Worm (Caenorhabditis elegans) whole organism, L1 larva: Measurements from ENCODE around the gene oac-15.

Source experiments
- C04F5.9 ChIP-seq: sonication (generic microtip); optimal IDR thresholded peaks from 2 replicates; lab custom pipeline; 2016; ENCODE audit warnings: missing genetic modification characterization, missing compliant biosample characterization
- blmp-1 ChIP-seq: fragments of 150-350 bp; optimal IDR thresholded peaks from 2 replicates; lab custom pipeline; 2014; ENCODE audit warnings: missing biosample characterization, missing genetic modification characterization
- ceh-63 ChIP-seq: fragments of 200-800 bp; sonication (Bioruptor generic); optimal IDR thresholded peaks from 2 replicates; lab custom pipeline; 2018; ENCODE audit warnings: mild to moderate bottlenecking, missing genetic modification characterization, missing compliant biosample characterization
- ceh-8 ChIP-seq: fragments of 200-800 bp; sonication (Bioruptor generic); optimal IDR thresholded peaks from 2 replicates; lab custom pipeline; 2018; ENCODE audit warnings: mild to moderate bottlenecking, missing genetic modification characterization, moderate library complexity, missing compliant biosample characterization
- dpl-1 ChIP-seq, 3 experiments: fragments of 150-350 bp in 2 of 3; sonication (generic microtip) in 1 of 3; optimal IDR thresholded peaks; 2 replicates each; lab custom pipeline; 2014 to 2017; ENCODE audit warnings: missing biosample characterization in 3 of 3, missing genetic modification characterization in 3 of 3, missing genetic modification reagents in 3 of 3
- egl-13 ChIP-seq: sonication (generic microtip); optimal IDR thresholded peaks from 2 replicates; lab custom pipeline; 2016; ENCODE audit warnings: missing genotype, missing genetic modification reagents, missing genetic modification characterization, missing compliant biosample characterization
- egl-27 ChIP-seq, 2 experiments: fragments of 150-350 bp in 1 of 2; sonication (generic microtip); optimal IDR thresholded peaks; 3 replicates each; lab custom pipeline; 2017 to 2018; ENCODE audit warnings: missing biosample characterization in 2 of 2, missing genetic modification characterization in 2 of 2, missing genetic modification reagents in 2 of 2
- elt-3 ChIP-seq, 6 experiments: fragments of 150-350 bp in 1 of 6; sonication (generic microtip); optimal IDR thresholded peaks; 2 replicates each; lab custom pipeline; 2017 to 2018; ENCODE audit warnings: missing biosample characterization in 6 of 6, missing genetic modification characterization in 6 of 6, inconsistent platforms in 1 of 6
- ets-5 ChIP-seq: fragments of 200-800 bp; sonication (Bioruptor generic); IDR thresholded peaks from 2 replicates; pipeline ENCODE4 v1.3.6; 2022; ENCODE audit warnings: missing genetic modification characterization, missing compliant biosample characterization
- fkh-10 ChIP-seq: sonication (generic microtip); optimal IDR thresholded peaks from 2 replicates; lab custom pipeline; 2017; ENCODE audit warnings: missing biosample characterization, missing genetic modification reagents, missing genetic modification characterization
- grh-1 ChIP-seq: fragments of 200-800 bp; sonication (Bioruptor generic); IDR thresholded peaks from 2 replicates; pipeline ENCODE4 v1.3.6; 2022; ENCODE audit warnings: missing genetic modification reagents, missing genetic modification characterization, missing compliant biosample characterization
- isw-1 ChIP-seq: fragments of 200-800 bp; sonication (Bioruptor generic); IDR thresholded peaks from 2 replicates; pipeline ENCODE4 v1.3.6; 2022; ENCODE audit warnings: missing genetic modification characterization, missing compliant biosample characterization
- lin-14 ChIP-seq: fragments of 200-800 bp; sonication (Bioruptor generic); optimal IDR thresholded peaks from 2 replicates; lab custom pipeline; 2018; ENCODE audit warnings: mild to moderate bottlenecking, missing genetic modification characterization, moderate library complexity, missing compliant biosample characterization
- lin-35 ChIP-seq, 2 experiments: fragments of 150-350 bp; optimal IDR thresholded peaks; 2 replicates each; lab custom pipeline; 2014; ENCODE audit warnings: missing biosample characterization in 2 of 2, missing genetic modification characterization in 2 of 2, missing genetic modification reagents in 2 of 2
- lin-39 ChIP-seq: fragments of 150-350 bp; optimal IDR thresholded peaks from 2 replicates; lab custom pipeline; 2014; ENCODE audit warnings: missing biosample characterization, missing genetic modification reagents, missing genetic modification characterization
- lir-3 ChIP-seq: sonication (generic microtip); optimal IDR thresholded peaks from 2 replicates; lab custom pipeline; 2016; ENCODE audit warnings: mild to moderate bottlenecking, missing genetic modification characterization, moderate library complexity, missing compliant biosample characterization; ENCODE audit not compliant: poor library complexity
- lsy-2 ChIP-seq, 2 experiments: fragments of 150-350 bp; optimal IDR thresholded peaks; 2 replicates each; lab custom pipeline; 2014; ENCODE audit warnings: missing biosample characterization in 2 of 2, missing genetic modification characterization in 2 of 2
- mab-9 ChIP-seq: fragments of 200-800 bp; sonication (Bioruptor generic); IDR thresholded peaks from 2 replicates; pipeline ENCODE4 v1.3.6; 2022; ENCODE audit warnings: missing genetic modification reagents, missing genetic modification characterization, missing compliant biosample characterization
- mdl-1 ChIP-seq, 2 experiments: fragments of 150-350 bp; optimal IDR thresholded peaks; 2 replicates each; lab custom pipeline; 2014 to 2017; ENCODE audit warnings: missing biosample characterization in 2 of 2, missing genetic modification characterization in 2 of 2, inconsistent platforms in 1 of 2
- nhr-19 ChIP-seq: fragments of 200-800 bp; sonication (Bioruptor generic); conservative IDR thresholded peaks from 2 replicates; pipeline ENCODE4 v1.3.6; 2022; ENCODE audit warnings: missing genetic modification characterization, missing compliant biosample characterization
- nhr-20 ChIP-seq: sonication (generic microtip); optimal IDR thresholded peaks from 2 replicates; lab custom pipeline; 2016; ENCODE audit warnings: mild to moderate bottlenecking, missing genetic modification characterization, missing compliant biosample characterization
- nhr-28 ChIP-seq: fragments of 150-350 bp; optimal IDR thresholded peaks from 2 replicates; lab custom pipeline; 2014; ENCODE audit warnings: missing biosample characterization, missing genetic modification characterization
- nhr-71 ChIP-seq: sonication (generic microtip); optimal IDR thresholded peaks from 2 replicates; lab custom pipeline; 2016; ENCODE audit warnings: mild to moderate bottlenecking, missing genetic modification characterization, moderate library complexity, missing compliant biosample characterization
- nhr-76 ChIP-seq: sonication (generic microtip); optimal IDR thresholded peaks from 2 replicates; lab custom pipeline; 2017; ENCODE audit warnings: missing biosample characterization, missing genetic modification characterization
- nhr-77 ChIP-seq: fragments of 150-350 bp; optimal IDR thresholded peaks from 2 replicates; lab custom pipeline; 2014; ENCODE audit warnings: missing biosample characterization, missing genetic modification characterization
- nhr-85 ChIP-seq: sonication (generic microtip); peaks from one replicate; lab custom pipeline; 2016; ENCODE audit warnings: missing genetic modification characterization, inconsistent platforms, missing compliant biosample characterization
- nhr-90 ChIP-seq: sonication (generic microtip); optimal IDR thresholded peaks from 2 replicates; lab custom pipeline; 2016; ENCODE audit warnings: mild to moderate bottlenecking, missing genetic modification characterization, missing compliant biosample characterization; ENCODE audit not compliant: poor library complexity
- pax-3 ChIP-seq: fragments of 200-800 bp; sonication (Bioruptor generic); optimal IDR thresholded peaks from 2 replicates; lab custom pipeline; 2018; ENCODE audit warnings: mild to moderate bottlenecking, missing genetic modification characterization, moderate library complexity, missing compliant biosample characterization
- pqm-1 ChIP-seq: sonication (generic microtip); optimal IDR thresholded peaks from 3 replicates; lab custom pipeline; 2017; ENCODE audit warnings: missing biosample characterization, missing genetic modification characterization
- snu-23 ChIP-seq: sonication (generic microtip); optimal IDR thresholded peaks from 2 replicates; lab custom pipeline; 2016; ENCODE audit warnings: missing genetic modification characterization, missing compliant biosample characterization
- unc-130 ChIP-seq: fragments of 150-350 bp; optimal IDR thresholded peaks from 2 replicates; lab custom pipeline; 2017; ENCODE audit warnings: missing biosample characterization, missing genetic modification characterization, inconsistent platforms
- unc-98 ChIP-seq: fragments of 200-800 bp; sonication (Bioruptor generic); IDR thresholded peaks from 2 replicates; pipeline ENCODE4 v1.3.6; 2022; ENCODE audit warnings: missing genetic modification characterization, missing compliant biosample characterization
- xbp-1 ChIP-seq: sonication (generic microtip); optimal IDR thresholded peaks from 2 replicates; lab custom pipeline; 2016; ENCODE audit warnings: missing genetic modification characterization, missing compliant biosample characterization
- ztf-11 ChIP-seq, 2 experiments: sonication (generic microtip); optimal IDR thresholded peaks; 2 replicates each; lab custom pipeline; 2016 to 2017; ENCODE audit warnings: missing genetic modification characterization in 2 of 2, missing biosample characterization in 1 of 2, missing compliant biosample characterization in 1 of 2
- ztf-4 ChIP-seq: fragments of 150-350 bp; optimal IDR thresholded peaks from 2 replicates; lab custom pipeline; 2014; ENCODE audit warnings: missing biosample characterization, missing genetic modification characterization

Gene oac-15

ce11 chrV:16214505-16214904 lies 4.8 kb upstream of the oac-15 start, which contains the start of gene F11A5.9:
Gene F11A5.9 (plus strand): TSS chrV:16214890.
- TF ChIP-seq lin-35 (GFP tag; optimal IDR thresholded peaks at IDR 0.05; lab: Kevin White, UChicago) (peak in 1 of 2 experiments; percentile 9), lsy-2 (tag; optimal IDR thresholded peaks at IDR 0.05; lab: Kevin White, UChicago) (peak in 1 of 2 experiments; percentile 35), elt-3 (tag; optimal IDR thresholded peaks at IDR 0.05; lab: Kevin White, UChicago) (peak in 2 of 6 experiments; percentile 5 to 69), nhr-19 (GFP tag; lab: Robert Waterston, UW) (peak; percentile 19; the same call in 1 of the 2 replicates), blmp-1 (tag; lab: Kevin White, UChicago) (peak; percentile 38), unc-130 (tag; lab: Kevin White, UChicago) (no peak), nhr-76 (tag; lab: Kevin White, UChicago) (no peak), grh-1 (no peak)
- TF ChIP-seq, all 84 proteins: peak for 5

DNA sequence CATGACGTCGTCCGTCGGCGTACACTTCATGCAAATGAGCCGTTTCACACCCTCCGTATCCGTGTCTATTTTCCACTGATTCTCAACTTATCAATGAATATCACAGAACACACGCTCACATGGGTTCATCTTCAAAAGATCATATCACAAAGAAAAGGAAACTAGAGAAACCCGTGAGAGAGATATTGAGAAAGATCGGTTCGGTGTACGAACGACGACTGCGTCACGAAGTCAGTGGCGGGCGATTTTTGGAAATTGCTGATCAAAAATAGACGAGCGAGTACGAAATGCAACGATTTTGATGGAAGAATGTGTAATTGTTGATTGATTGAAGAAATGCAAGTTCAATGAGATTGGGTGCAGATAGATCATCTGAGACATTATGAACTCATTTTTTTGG lies 3.6 kb upstream of the oac-15 start:
- TF ChIP-seq nhr-71, result peak; percentile 69
- peak; percentile 86 for TF ChIP-seq nhr-20 (tag; lab: Kevin White, UChicago)
- TF ChIP-seq lin-14 (GFP tag; lab: Kevin White, UChicago), result peak; percentile 76
- TF ChIP-seq elt-3 (tag; optimal IDR thresholded peaks at IDR 0.05; lab: Kevin White, UChicago), result peak in 5 of 6 experiments; percentile 67 to 92 (median 79)
- no peak for TF ChIP-seq mab-9 (GFP tag; lab: Robert Waterston, UW)
- TF ChIP-seq nhr-90 (tag; lab: Kevin White, UChicago), result peak; percentile 10
- peak; percentile 85 for TF ChIP-seq blmp-1 (tag; lab: Kevin White, UChicago)
- TF ChIP-seq nhr-77 (tag; lab: Kevin White, UChicago), result no peak
- TF ChIP-seq lin-35 (GFP tag; optimal IDR thresholded peaks at IDR 0.05; lab: Kevin White, UChicago), result peak in 1 of 2 experiments; percentile 42
- peak in 1 of 3 experiments; percentile 3 for TF ChIP-seq dpl-1 (GFP tag; optimal IDR thresholded peaks at IDR 0.05; lab: Kevin White, UChicago)
- TF ChIP-seq pqm-1 (tag; lab: Kevin White, UChicago), result no peak
- no peak for TF ChIP-seq ztf-11 (tag; optimal IDR thresholded peaks at IDR 0.05; lab: Kevin White, UChicago)
- TF ChIP-seq lsy-2 (tag; optimal IDR thresholded peaks at IDR 0.05; lab: Kevin White, UChicago), result peak in 1 of 2 experiments; percentile 14
- TF ChIP-seq grh-1, result peak; percentile 39; the same call in 1 of the 2 replicates
- peak in 1 of 2 experiments; percentile 9 for TF ChIP-seq mdl-1 (tag; optimal IDR thresholded peaks at IDR 0.05; lab: Kevin White, UChicago)
- peak; percentile 64 for TF ChIP-seq snu-23 (GFP tag; lab: Kevin White, UChicago)
- peak; percentile 75 for TF ChIP-seq nhr-19 (GFP tag; lab: Robert Waterston, UW)
- peak; percentile 96 for TF ChIP-seq nhr-85

DNA sequence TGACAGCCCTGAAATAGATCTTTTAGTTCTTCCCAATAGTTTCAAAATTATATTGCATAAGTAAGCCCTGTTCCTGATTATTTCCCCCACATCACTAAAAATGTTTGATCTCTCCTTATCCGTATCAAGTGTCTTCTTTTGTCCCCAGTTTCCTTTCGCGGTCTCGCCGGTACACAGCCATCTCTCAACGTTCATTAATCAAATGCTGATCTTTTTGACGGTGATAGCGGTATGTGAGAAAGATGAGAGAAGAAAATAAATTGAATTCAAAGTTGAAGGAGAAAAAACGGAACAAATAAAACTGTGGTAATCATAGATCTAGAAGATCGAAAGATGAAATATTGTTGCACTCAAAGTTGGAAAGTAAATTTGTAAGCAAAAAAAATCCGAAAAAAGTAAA lies 2.0 kb upstream of the oac-15 start:
- peak; percentile 46 for TF ChIP-seq nhr-85
- peak in 4 of 6 experiments; percentile 30 to 88 (median 60) for TF ChIP-seq elt-3 (tag; optimal IDR thresholded peaks at IDR 0.05; lab: Kevin White, UChicago)
- TF ChIP-seq blmp-1 (tag; lab: Kevin White, UChicago), result peak; percentile 54
- no peak for TF ChIP-seq ztf-4
- TF ChIP-seq egl-27 (tag; optimal IDR thresholded peaks at IDR 0.05; lab: Kevin White, UChicago), result no peak
- TF ChIP-seq ets-5, result no peak
- TF ChIP-seq ceh-63 (GFP tag; lab: Kevin White, UChicago), result no peak

DNA sequence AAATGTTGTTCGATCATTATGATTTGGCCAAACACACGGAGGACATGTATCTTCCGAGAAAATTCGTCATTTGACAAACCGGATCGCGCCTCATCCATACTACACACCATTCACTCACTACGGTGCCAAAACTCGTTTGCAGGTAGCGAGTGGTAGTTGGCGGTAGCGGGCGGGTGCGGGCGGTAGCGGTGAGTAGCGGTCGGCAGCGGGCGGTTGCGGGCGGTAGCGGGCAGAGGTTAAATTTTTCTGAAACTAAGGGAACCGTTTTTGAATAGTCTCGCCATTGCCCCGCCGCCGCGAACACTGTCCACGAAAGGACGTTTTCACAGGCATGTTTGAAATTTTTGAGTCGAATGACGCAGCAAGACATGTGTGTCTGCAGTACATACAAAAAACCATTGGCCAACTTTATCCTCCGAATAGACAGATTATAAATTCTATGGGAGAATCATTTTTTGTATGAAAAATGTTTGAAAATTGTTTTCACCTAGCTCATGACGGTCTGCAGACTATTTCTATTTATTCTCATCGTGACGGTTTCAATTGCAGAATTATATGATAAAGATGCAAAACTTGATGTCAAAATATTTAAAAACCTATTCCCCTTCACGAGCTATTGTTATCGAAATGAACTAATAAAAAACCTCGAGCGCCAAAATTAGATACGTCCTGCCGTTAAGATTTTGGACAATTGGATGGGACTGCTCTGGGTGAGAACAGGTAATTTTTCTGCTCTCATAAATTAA lies 693 bp upstream of the oac-15 start, which contains the start of gene F11A5.16:
Gene F11A5.16, plus strand, starts transcription at position 696 of the 746 bp plus-strand sequence.
- TF ChIP-seq mdl-1 (tag; optimal IDR thresholded peaks at IDR 0.05; lab: Kevin White, UChicago), result no peak
- no peak for TF ChIP-seq pax-3
- TF ChIP-seq unc-98, result no peak
- no peak for TF ChIP-seq snu-23 (GFP tag; lab: Kevin White, UChicago)
- no peak for TF ChIP-seq fkh-10 (GFP tag; lab: Kevin White, UChicago)
- no peak for TF ChIP-seq isw-1 (GFP tag; lab: Robert Waterston, UW)
- TF ChIP-seq xbp-1 (tag; lab: Kevin White, UChicago), result no peak
- TF ChIP-seq nhr-28 (tag; lab: Kevin White, UChicago), result no peak
- no peak for TF ChIP-seq nhr-71
- TF ChIP-seq lir-3 (tag; lab: Kevin White, UChicago), result no peak
- no peak for TF ChIP-seq nhr-20 (tag; lab: Kevin White, UChicago)
- TF ChIP-seq egl-13 (tag; lab: Kevin White, UChicago), result no peak
- TF ChIP-seq elt-3 (tag; optimal IDR thresholded peaks at IDR 0.05; lab: Kevin White, UChicago), result no peak
- no peak for TF ChIP-seq C04F5.9 (tag; lab: Kevin White, UChicago)
- no peak for TF ChIP-seq ceh-8 (GFP tag; lab: Kevin White, UChicago)
- no peak for TF ChIP-seq lin-39 (tag; lab: Kevin White, UChicago)
- TF ChIP-seq, all 84 proteins: peak for 0
